Fruit fly (Drosophila melanogaster) whole organism, adult: ENCODE data around the gene Ras85D.

ENCODE experiments used
- CG11617 ChIP-seq: fragments of 200-800 bp; sonication (Bioruptor generic); optimal IDR thresholded peaks from 2 replicates; lab custom pipeline; 2017; ENCODE audit warnings: mild to moderate bottlenecking, missing biosample characterization, missing genetic modification reagents, missing genetic modification characterization
- CG12768 ChIP-seq: fragments of 200-800 bp; sonication (Bioruptor generic); optimal IDR thresholded peaks from 2 replicates; lab custom pipeline; 2017; ENCODE audit warnings: missing biosample characterization, missing genetic modification characterization, mild to moderate bottlenecking, moderate library complexity, missing genetic modification reagents
- CG14711 ChIP-seq: fragments of 200-800 bp; sonication (Bioruptor generic); optimal IDR thresholded peaks from 2 replicates; lab custom pipeline; 2018; ENCODE audit warnings: missing biosample characterization, mild to moderate bottlenecking, missing genetic modification characterization, moderate library complexity
- CG1620 ChIP-seq: fragments of 200-800 bp; sonication (Bioruptor generic); optimal IDR thresholded peaks from 2 replicates; lab custom pipeline; 2016; ENCODE audit warnings: missing biosample characterization, missing genetic modification characterization
- CG33017 ChIP-seq: fragments of 200-800 bp; sonication (Bioruptor generic); optimal IDR thresholded peaks from 2 replicates; lab custom pipeline; 2018; ENCODE audit warnings: missing biosample characterization, mild to moderate bottlenecking, missing genetic modification characterization, moderate library complexity
- CG5204 ChIP-seq: fragments of 200-800 bp; sonication (Bioruptor generic); optimal IDR thresholded peaks from 2 replicates; lab custom pipeline; 2016; ENCODE audit warnings: missing biosample characterization, missing genetic modification characterization
- CG7045 ChIP-seq: fragments of 200-800 bp; sonication (Bioruptor generic); optimal IDR thresholded peaks from 2 replicates; lab custom pipeline; 2017; ENCODE audit warnings: missing biosample characterization, mild to moderate bottlenecking, missing genetic modification characterization
- CG7101 ChIP-seq: fragments of 200-800 bp; sonication (Bioruptor generic); optimal IDR thresholded peaks from 2 replicates; lab custom pipeline; 2018; ENCODE audit warnings: missing biosample characterization, mild to moderate bottlenecking, missing genetic modification characterization, moderate library complexity
- Clk ChIP-seq: fragments of 200-800 bp; sonication (Bioruptor generic); optimal IDR thresholded peaks from 2 replicates; lab custom pipeline; 2017; ENCODE audit warnings: missing biosample characterization, missing genetic modification characterization
- Crg-1 ChIP-seq: fragments of 200-800 bp; sonication (Bioruptor generic); optimal IDR thresholded peaks from 2 replicates; lab custom pipeline; 2016; ENCODE audit warnings: missing biosample characterization, missing genetic modification characterization
- Hr96 ChIP-seq: fragments of 200-800 bp; sonication (Bioruptor generic); optimal IDR thresholded peaks from 2 replicates; lab custom pipeline; 2016; ENCODE audit warnings: missing biosample characterization, missing genetic modification characterization
- Mnt ChIP-seq: fragments of 200-800 bp; sonication (Bioruptor generic); optimal IDR thresholded peaks from 2 replicates; lab custom pipeline; 2016; ENCODE audit warnings: missing biosample characterization, mild to moderate bottlenecking, missing genetic modification characterization
- bab1 ChIP-seq: fragments of 200-800 bp; sonication (Bioruptor generic); optimal IDR thresholded peaks from 3 replicates; lab custom pipeline; 2019; ENCODE audit warnings: missing biosample characterization, mild to moderate bottlenecking, missing genetic modification characterization, moderate library complexity
- cic ChIP-seq: fragments of 200-800 bp; sonication (Bioruptor generic); optimal IDR thresholded peaks from 2 replicates; lab custom pipeline; 2017; ENCODE audit warnings: missing biosample characterization, mild to moderate bottlenecking, missing genetic modification characterization, moderate library complexity
- cnc ChIP-seq, 2 experiments: fragments of >200 bp; optimal IDR thresholded peaks; 2 replicates each; lab custom pipeline; 2017
- kay ChIP-seq: fragments of 200-800 bp; sonication (Bioruptor generic); peaks from one replicate; lab custom pipeline; 2016; ENCODE audit warnings: missing biosample characterization, missing genetic modification characterization, borderline replicate concordance
- ovo ChIP-seq: fragments of 200-800 bp; sonication (Bioruptor generic); optimal IDR thresholded peaks from 2 replicates; lab custom pipeline; 2016; ENCODE audit warnings: missing biosample characterization, missing genetic modification characterization
- pad ChIP-seq: fragments of 200-800 bp; sonication (Bioruptor generic); optimal IDR thresholded peaks from 3 replicates; lab custom pipeline; 2017; ENCODE audit warnings: missing biosample characterization, missing genetic modification characterization, mild to moderate bottlenecking, moderate library complexity, missing genetic modification reagents
- tj ChIP-seq: fragments of 200-800 bp; sonication (Bioruptor generic); optimal IDR thresholded peaks from 3 replicates; lab custom pipeline; 2017; ENCODE audit warnings: missing biosample characterization, mild to moderate bottlenecking, missing genetic modification characterization, moderate library complexity
- toe ChIP-seq: fragments of 200-800 bp; sonication (Bioruptor generic); optimal IDR thresholded peaks from 2 replicates; lab custom pipeline; 2016; ENCODE audit warnings: missing biosample characterization, missing genetic modification characterization

The Ras85D gene

dm6 chr3R:9529387-9529897, 16.6 kb upstream of the Ras85D start:
- TF ChIP-seq ovo: no peak
- no peak for TF ChIP-seq bab1 (GFP tag; lab: Kevin White, UChicago)
- TF ChIP-seq CG12768 (GFP tag; lab: Kevin White, UChicago): no peak
- TF ChIP-seq tj (GFP tag; lab: Kevin White, UChicago): peak; percentile 21
- no peak for TF ChIP-seq Clk (GFP tag; lab: Kevin White, UChicago)
- no peak for TF ChIP-seq Mnt (GFP tag; lab: Kevin White, UChicago)
- peak; percentile 71 for TF ChIP-seq kay
- no peak for TF ChIP-seq Crg-1 (GFP tag; lab: Kevin White, UChicago)
- TF ChIP-seq CG1620 (GFP tag; lab: Kevin White, UChicago): no peak
- no peak for TF ChIP-seq pad (GFP tag; lab: Kevin White, UChicago)
- TF ChIP-seq cic (GFP tag; lab: Kevin White, UChicago): no peak
- TF ChIP-seq CG11617 (GFP tag; lab: Kevin White, UChicago): no peak
- no peak for TF ChIP-seq Hr96
- TF ChIP-seq toe (GFP tag; lab: Kevin White, UChicago): no peak
- no peak for TF ChIP-seq CG14711 (tag; lab: Kevin White, UChicago)
- peak; percentile 51 for TF ChIP-seq CG33017 (tag; lab: Kevin White, UChicago)
- peak; percentile 7 for TF ChIP-seq CG7045 (GFP tag; lab: Kevin White, UChicago)
- peak; percentile 8 for TF ChIP-seq CG7101
- TF ChIP-seq cnc (optimal IDR thresholded peaks at IDR 0.05; lab: Kevin White, UChicago): no peak
- no peak for TF ChIP-seq CG5204 (GFP tag; lab: Kevin White, UChicago)

- TF ChIP-seq bab1 (GFP tag; lab: Kevin White, UChicago): peak; percentile 40
- peak; percentile 95 for TF ChIP-seq CG12768 (GFP tag; lab: Kevin White, UChicago)
- no peak for TF ChIP-seq toe (GFP tag; lab: Kevin White, UChicago)
- peak; percentile 92 for TF ChIP-seq CG33017 (tag; lab: Kevin White, UChicago)
- no peak for TF ChIP-seq Crg-1 (GFP tag; lab: Kevin White, UChicago)
- TF ChIP-seq cnc (optimal IDR thresholded peaks at IDR 0.05; lab: Kevin White, UChicago): no peak
- peak; percentile 50 for TF ChIP-seq tj (GFP tag; lab: Kevin White, UChicago)
- TF ChIP-seq ovo: no peak
- TF ChIP-seq Clk (GFP tag; lab: Kevin White, UChicago): peak; percentile 90
- TF ChIP-seq CG5204 (GFP tag; lab: Kevin White, UChicago): no peak
- peak; percentile 86 for TF ChIP-seq CG14711 (tag; lab: Kevin White, UChicago)
- peak; percentile 60 for TF ChIP-seq CG11617 (GFP tag; lab: Kevin White, UChicago)
- peak; percentile 64 for TF ChIP-seq pad (GFP tag; lab: Kevin White, UChicago)
- TF ChIP-seq CG7101: peak; percentile 91
- TF ChIP-seq Mnt (GFP tag; lab: Kevin White, UChicago): peak; percentile 81
- TF ChIP-seq CG1620 (GFP tag; lab: Kevin White, UChicago): peak; percentile 14
- peak; percentile 91 for TF ChIP-seq kay
- TF ChIP-seq Hr96: peak; percentile 94
- peak; percentile 83 for TF ChIP-seq cic (GFP tag; lab: Kevin White, UChicago)
- peak; percentile 96 for TF ChIP-seq CG7045 (GFP tag; lab: Kevin White, UChicago)
These were observed 15.3 kb upstream of the Ras85D start for dm6 chr3R:9527907-9528842.

DNA sequence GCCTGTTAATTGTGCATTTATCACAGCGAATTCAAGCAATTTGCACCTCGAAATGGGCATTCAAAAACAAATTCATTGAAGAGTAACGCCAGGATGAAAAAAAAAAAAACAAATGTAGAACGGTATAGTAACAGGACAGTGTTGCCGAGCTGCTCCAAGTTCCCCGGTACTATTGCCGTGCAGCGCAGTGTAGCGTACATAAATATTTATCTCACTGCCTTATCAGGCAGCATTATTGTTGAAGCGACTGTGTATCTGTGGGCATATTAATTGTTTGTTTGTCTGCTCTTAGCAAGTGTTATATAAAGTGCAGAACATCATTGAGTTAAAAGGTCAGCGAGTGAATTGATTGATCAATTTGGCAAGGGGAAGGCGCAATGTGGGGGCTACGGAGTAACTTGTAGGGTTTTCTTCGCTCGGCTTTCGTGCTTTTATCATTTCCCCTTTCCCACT, 3.6 kb upstream of the Ras85D start:
- TF ChIP-seq CG14711 (tag; lab: Kevin White, UChicago) (peak; percentile 31), Clk (GFP tag; lab: Kevin White, UChicago) (no peak), CG7101 (no peak), CG7045 (GFP tag; lab: Kevin White, UChicago) (no peak), ovo (peak; percentile 12), Hr96 (no peak), CG1620 (GFP tag; lab: Kevin White, UChicago) (no peak), CG12768 (GFP tag; lab: Kevin White, UChicago) (no peak)

DNA sequence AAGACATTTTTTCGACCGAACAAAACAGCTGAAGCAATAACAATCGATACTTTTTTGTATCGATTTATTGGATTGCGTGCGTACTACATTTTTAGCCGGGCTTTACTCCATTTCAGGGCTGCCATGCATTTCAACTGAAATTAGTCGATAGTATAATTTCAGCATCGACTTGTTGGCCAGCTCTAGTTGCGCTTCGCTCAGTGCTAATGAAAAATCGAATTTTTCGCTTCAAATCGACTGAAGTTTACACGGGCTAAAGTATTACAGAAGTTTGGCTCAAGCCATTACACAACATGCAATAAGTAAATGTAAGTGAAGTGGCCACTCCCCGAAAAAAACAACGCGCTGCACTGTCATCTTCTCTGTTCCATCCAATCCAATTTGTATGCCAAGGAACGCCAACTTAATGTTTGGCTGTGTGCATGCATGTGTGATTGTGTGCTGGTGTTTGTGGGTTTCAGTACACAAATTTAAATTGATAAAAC, 3.0 kb upstream of the Ras85D start, which contains the start of the genes mRpL47, CG8176 and Kdm3:
Gene mRpL47, minus strand, starts transcription at position 49 of the 485 bp plus-strand sequence.
Gene CG8176, plus strand, starts transcription at position 148 of the 485 bp plus-strand sequence.
Gene Kdm3, plus strand, starts transcription at position 148 of the 485 bp plus-strand sequence.
- TF ChIP-seq toe (GFP tag; lab: Kevin White, UChicago) (no peak), ovo (peak; percentile 1), Crg-1 (GFP tag; lab: Kevin White, UChicago) (peak; percentile 37), CG7101 (peak; percentile 61), Hr96 (no peak), CG33017 (tag; lab: Kevin White, UChicago) (no peak), pad (GFP tag; lab: Kevin White, UChicago) (peak; percentile 45), CG11617 (GFP tag; lab: Kevin White, UChicago) (peak; percentile 73), kay (no peak), bab1 (GFP tag; lab: Kevin White, UChicago) (peak; percentile 80), CG14711 (tag; lab: Kevin White, UChicago) (peak; percentile 80), CG5204 (GFP tag; lab: Kevin White, UChicago) (no peak), Clk (GFP tag; lab: Kevin White, UChicago) (peak; percentile 63), CG1620 (GFP tag; lab: Kevin White, UChicago) (peak; percentile 86), Mnt (GFP tag; lab: Kevin White, UChicago) (peak; percentile 89), cic (GFP tag; lab: Kevin White, UChicago) (peak; percentile 78), cnc (optimal IDR thresholded peaks at IDR 0.05; lab: Kevin White, UChicago) (no peak), CG7045 (GFP tag; lab: Kevin White, UChicago) (peak; percentile 5), CG12768 (GFP tag; lab: Kevin White, UChicago) (peak; percentile 22), tj (GFP tag; lab: Kevin White, UChicago) (peak; percentile 54)
